Fruit fly (Drosophila melanogaster): ENCODE data around the gene SamDC.
A peak's percentile ranks its signal among the peaks of the same experiment; 100 is the strongest.

- TF ChIP-seq CTCF (optimal IDR thresholded peaks at IDR 0.05) (peak; percentile 19 to 40), CG8478 (optimal IDR thresholded peaks at IDR 0.05) (no peak)
Measured at dm6 chr2L:10298306-10298705, 41.0 kb upstream of the SamDC start.

All from S2 (cell line).